Fruit fly (Drosophila melanogaster): Measurements from ENCODE around the gene Ranbp21.
A peak's percentile ranks its signal among the peaks of the same experiment; 100 is the strongest.

DNA sequence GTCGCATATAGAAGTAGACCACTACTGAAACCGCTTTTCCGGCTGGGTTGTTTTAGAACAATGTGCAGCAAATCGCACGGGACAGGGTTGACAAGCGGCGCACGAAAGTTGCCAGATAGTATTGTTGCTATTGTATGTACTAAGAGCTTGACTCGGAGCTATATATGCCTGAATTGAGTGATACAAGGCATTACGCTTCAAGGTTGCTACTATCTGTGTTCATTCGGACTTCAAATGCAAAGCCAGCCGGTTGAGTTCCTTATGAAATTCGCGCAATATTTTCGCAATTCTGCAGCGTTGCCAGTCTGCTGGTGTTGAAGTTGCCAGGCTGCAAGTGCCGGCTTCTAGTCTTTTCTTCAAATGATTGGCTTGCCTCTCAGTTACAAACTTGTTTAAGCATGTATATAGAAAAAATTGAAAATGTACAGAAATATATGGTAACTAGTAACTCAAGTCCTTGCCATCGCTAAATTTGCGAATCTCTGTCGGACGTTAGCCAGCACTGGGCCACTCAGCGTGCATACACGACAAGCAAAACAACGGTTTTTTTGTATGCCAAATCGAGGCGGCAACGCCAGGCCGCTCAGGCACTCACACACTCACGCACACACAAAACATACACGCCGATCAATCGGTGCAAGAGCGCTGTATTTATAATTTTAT lies at the start of gene Ranbp21, which contains the start of gene Elys:
- no peak for TF ChIP-seq CG3919 (GFP tag; optimal IDR thresholded peaks at IDR 0.05)
- TF ChIP-seq CG11762 (GFP tag; optimal IDR thresholded peaks at IDR 0.05; ENCODE audit: insufficient read depth): no peak
- peak; percentile 3 for TF ChIP-seq CG34406 (GFP tag; optimal IDR thresholded peaks at IDR 0.05)
- no peak for TF ChIP-seq CG7368 (GFP tag; optimal IDR thresholded peaks at IDR 0.05)
- peak; percentile 13 for TF ChIP-seq Lpt (GFP tag; optimal IDR thresholded peaks at IDR 0.05)
- TF ChIP-seq CG6792 (GFP tag; optimal IDR thresholded peaks at IDR 0.05): no peak
- no peak for TF ChIP-seq salr (GFP tag; optimal IDR thresholded peaks at IDR 0.05)
- no peak for TF ChIP-seq dsx (GFP tag; optimal IDR thresholded peaks at IDR 0.05; ENCODE audit: poor library complexity, severe bottlenecking)
- peak; percentile 74 for TF ChIP-seq CG31627 (GFP tag; optimal IDR thresholded peaks at IDR 0.05)
- no peak for TF ChIP-seq CG8119 (GFP tag; IDR thresholded peaks at IDR 0.05)

Data from whole organism, prepupa.